Fruit fly (Drosophila melanogaster): ENCODE data around the gene CG3226.

Gene CG3226

DNA sequence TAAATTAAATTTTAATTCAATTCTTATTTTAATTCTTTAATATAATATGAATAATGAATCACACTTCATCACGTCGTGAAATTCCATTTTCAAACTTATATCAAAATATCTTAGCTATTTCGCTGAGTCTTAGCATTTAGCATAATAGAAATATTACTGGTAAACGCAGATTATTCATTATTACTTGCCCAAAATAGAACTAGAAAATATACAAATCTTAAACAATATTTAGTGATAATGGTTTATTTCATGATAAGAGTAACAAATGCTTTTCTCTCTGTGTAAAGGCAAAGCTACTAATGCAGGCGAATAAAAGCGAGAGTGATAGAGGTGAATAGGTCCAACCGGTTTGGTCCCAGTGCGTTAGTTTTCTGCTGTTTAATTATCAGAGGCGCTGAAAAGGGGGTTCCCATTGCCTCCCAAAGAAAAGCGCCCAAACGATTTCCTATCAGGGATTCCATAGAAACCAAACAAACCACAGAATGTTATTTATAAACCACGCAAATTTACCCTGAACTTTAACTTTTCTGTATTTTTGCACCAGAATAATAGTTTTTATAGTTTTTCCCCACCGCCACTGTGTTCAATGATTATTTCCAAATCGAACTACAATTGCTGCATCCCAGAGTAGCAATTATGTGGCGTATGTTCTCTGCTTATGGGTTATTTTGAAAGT, 9.0 kb upstream of the CG3226 start (continued):
- no peak for TF ChIP-seq cyc (GFP tag; optimal IDR thresholded peaks at IDR 0.05)
- TF ChIP-seq acj6 (GFP tag; optimal IDR thresholded peaks at IDR 0.05), result no peak
- TF ChIP-seq CG10669 (GFP tag; optimal IDR thresholded peaks at IDR 0.05), result no peak
- no peak for TF ChIP-seq CG3919 (GFP tag; optimal IDR thresholded peaks at IDR 0.05)
- TF ChIP-seq CG8119 (GFP tag; IDR thresholded peaks at IDR 0.05), result peak; percentile 64
- TF ChIP-seq CG6854 (GFP tag; optimal IDR thresholded peaks at IDR 0.05), result no peak
- no peak for TF ChIP-seq Eip93F (GFP tag; optimal IDR thresholded peaks at IDR 0.05)
- peak; percentile 20 for TF ChIP-seq pdm3 (GFP tag; optimal IDR thresholded peaks at IDR 0.05)
- no peak for TF ChIP-seq svp (GFP tag)
- TF ChIP-seq CG10631 (GFP tag; optimal IDR thresholded peaks at IDR 0.05), result no peak
- no peak for TF ChIP-seq Hr38 (GFP tag; optimal IDR thresholded peaks at IDR 0.05)
- TF ChIP-seq CG6808 (GFP tag; optimal IDR thresholded peaks at IDR 0.05), result no peak
- peak; percentile 62 for TF ChIP-seq CG4318 (GFP tag; optimal IDR thresholded peaks at IDR 0.05)
- TF ChIP-seq dsx (GFP tag; optimal IDR thresholded peaks at IDR 0.05; ENCODE audit: poor library complexity, severe bottlenecking), result no peak
- TF ChIP-seq CG6792 (GFP tag; optimal IDR thresholded peaks at IDR 0.05), result no peak
- TF ChIP-seq CG15336 (GFP tag; IDR thresholded peaks at IDR 0.05), result peak; percentile 72
- no peak for TF ChIP-seq CG8632 (GFP tag; optimal IDR thresholded peaks at IDR 0.05)

DNA sequence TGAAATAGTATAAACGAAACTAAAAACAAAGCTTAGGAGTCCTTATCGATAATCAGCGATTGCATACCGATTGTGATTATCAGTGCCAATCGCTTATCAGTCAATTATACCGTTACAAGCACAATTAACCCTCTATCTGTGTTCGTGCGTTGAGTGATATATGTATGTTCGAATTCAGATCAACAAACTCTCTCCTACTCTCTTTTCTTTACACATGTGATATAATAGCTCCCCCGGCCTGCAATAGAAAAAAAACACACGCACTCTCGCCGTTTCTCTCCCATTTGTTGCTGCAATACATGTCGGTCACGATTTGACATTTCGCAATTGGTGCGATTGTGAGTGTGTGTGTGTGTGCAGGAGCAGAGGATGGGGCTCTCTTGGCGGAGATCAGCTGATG, 8.3 kb upstream of the CG3226 start:
- no peak for TF ChIP-seq CG3032 (tag; optimal IDR thresholded peaks at IDR 0.05)
- TF ChIP-seq ss (GFP tag; optimal IDR thresholded peaks at IDR 0.05), result no peak
- TF ChIP-seq CG34406 (GFP tag; optimal IDR thresholded peaks at IDR 0.05), result no peak
- TF ChIP-seq vri (GFP tag; optimal IDR thresholded peaks at IDR 0.05), result peak; percentile 86
- TF ChIP-seq CG4318 (GFP tag; optimal IDR thresholded peaks at IDR 0.05), result no peak

DNA sequence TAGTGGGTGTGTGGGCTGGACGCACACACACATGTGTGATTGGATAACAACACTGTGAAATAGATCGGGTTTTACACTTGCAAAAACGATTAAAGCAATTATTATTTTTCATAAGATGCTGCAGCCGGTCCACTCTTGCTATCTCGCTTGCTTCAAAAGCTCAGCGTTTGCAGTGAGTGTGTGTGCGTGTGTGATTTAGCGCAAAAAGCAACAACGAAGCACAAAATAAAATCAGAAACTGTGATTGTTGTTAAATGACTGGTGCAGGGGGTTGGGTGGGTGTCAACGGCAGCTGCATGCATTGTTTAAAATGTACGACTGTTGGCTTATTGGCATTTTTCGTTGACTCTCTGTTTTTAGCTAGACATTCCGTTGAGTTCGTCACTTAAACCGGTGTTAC, 7.8 kb upstream of the CG3226 start:
- TF ChIP-seq CG15336 (GFP tag; IDR thresholded peaks at IDR 0.05), result 0 out of 2 replicates have a peak, but pooled peaks have one; percentile 2
- peak; percentile 9 for TF ChIP-seq Sox14 (GFP tag; optimal IDR thresholded peaks at IDR 0.05)
- TF ChIP-seq svp (GFP tag), result peak; percentile 74
- TF ChIP-seq pdm3 (GFP tag; optimal IDR thresholded peaks at IDR 0.05), result peak; percentile 12
- TF ChIP-seq CG6276 (GFP tag; optimal IDR thresholded peaks at IDR 0.05), result peak; percentile 35
- TF ChIP-seq dac (GFP tag; optimal IDR thresholded peaks at IDR 0.05), result peak; percentile 2
- TF ChIP-seq ss (GFP tag; optimal IDR thresholded peaks at IDR 0.05), result no peak
- no peak for TF ChIP-seq fd59A (GFP tag; optimal IDR thresholded peaks at IDR 0.05)
- TF ChIP-seq eg (GFP tag; IDR thresholded peaks at IDR 0.05), result peak; percentile 44; the same call in 1 of the 3 replicates
- peak; percentile 15 for TF ChIP-seq CG32006 (GFP tag; optimal IDR thresholded peaks at IDR 0.05)
- peak; percentile 34 for TF ChIP-seq Eip78C (GFP tag)
- no peak for TF ChIP-seq Smox (GFP tag; optimal IDR thresholded peaks at IDR 0.05)
- peak; percentile 0 for TF ChIP-seq CG10631 (GFP tag; optimal IDR thresholded peaks at IDR 0.05)
- TF ChIP-seq Hr4 (GFP tag; optimal IDR thresholded peaks at IDR 0.05), result peak; percentile 15
- TF ChIP-seq CG11902 (GFP tag; optimal IDR thresholded peaks at IDR 0.05), result no peak
- no peak for TF ChIP-seq spab (GFP tag; optimal IDR thresholded peaks at IDR 0.05)
- TF ChIP-seq CG8319 (GFP tag; optimal IDR thresholded peaks at IDR 0.05), result no peak
- no peak for TF ChIP-seq Ets96B (tag; optimal IDR thresholded peaks at IDR 0.05)

DNA sequence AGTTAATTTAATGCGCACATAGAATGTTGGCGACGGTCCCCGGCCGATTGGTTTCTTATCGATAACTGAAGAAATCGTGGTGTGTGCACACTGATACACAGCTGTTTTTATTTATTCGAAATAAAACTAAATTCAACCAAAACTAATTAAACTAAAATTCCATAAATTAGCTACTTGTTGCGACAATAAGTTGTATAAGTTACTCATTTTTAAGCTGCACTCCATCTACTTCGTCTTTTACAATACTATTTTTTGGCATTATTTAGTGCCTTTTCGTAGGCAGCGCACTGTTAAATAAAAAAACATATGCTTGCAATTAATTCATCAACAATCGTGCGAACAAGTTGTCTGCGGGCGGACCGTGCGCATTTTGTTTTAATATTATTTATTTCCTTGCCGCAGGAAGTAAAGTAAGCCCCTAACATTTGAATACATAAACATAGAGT, 7.4 kb upstream of the CG3226 start, which contains the start of the genes CG3224 and Ctr1A:
Gene CG3224, minus strand, starts transcription at position 71 of the 446 bp plus-strand sequence.
Gene Ctr1A, plus strand, starts transcription at position 256 of the 446 bp plus-strand sequence.
- TF ChIP-seq CG6854 (GFP tag; optimal IDR thresholded peaks at IDR 0.05), result peak; percentile 9
- TF ChIP-seq vri (GFP tag; optimal IDR thresholded peaks at IDR 0.05), result peak; percentile 1
- TF ChIP-seq CG32006 (GFP tag; optimal IDR thresholded peaks at IDR 0.05), result no peak
- no peak for TF ChIP-seq CG10631 (GFP tag; optimal IDR thresholded peaks at IDR 0.05)
- TF ChIP-seq CG10669 (GFP tag; optimal IDR thresholded peaks at IDR 0.05), result peak; percentile 7
- peak; percentile 53 for TF ChIP-seq Eip78C (GFP tag)
- no peak for TF ChIP-seq CG6792 (GFP tag; optimal IDR thresholded peaks at IDR 0.05)
- no peak for TF ChIP-seq salr (GFP tag; optimal IDR thresholded peaks at IDR 0.05)
- TF ChIP-seq CG1621 (tag; optimal IDR thresholded peaks at IDR 0.05), result no peak
- no peak for TF ChIP-seq dac (GFP tag; optimal IDR thresholded peaks at IDR 0.05)
- TF ChIP-seq Eip75B (GFP tag; optimal IDR thresholded peaks at IDR 0.05), result peak; percentile 3
- no peak for TF ChIP-seq CG8632 (GFP tag; optimal IDR thresholded peaks at IDR 0.05)
- TF ChIP-seq CG16779 (tag; optimal IDR thresholded peaks at IDR 0.05), result no peak
- TF ChIP-seq esn (GFP tag; optimal IDR thresholded peaks at IDR 0.05), result peak; percentile 48
- peak; percentile 33 for TF ChIP-seq fkh (GFP tag; optimal IDR thresholded peaks at IDR 0.05)
- TF ChIP-seq Lpt (GFP tag; optimal IDR thresholded peaks at IDR 0.05), result no peak
- TF ChIP-seq OdsH (GFP tag; optimal IDR thresholded peaks at IDR 0.05), result no peak
- TF ChIP-seq CG15336 (GFP tag; IDR thresholded peaks at IDR 0.05), result no peak
- peak; percentile 20 for TF ChIP-seq Sox102F (GFP tag; optimal IDR thresholded peaks at IDR 0.05)
- TF ChIP-seq dsx (GFP tag; optimal IDR thresholded peaks at IDR 0.05; ENCODE audit: poor library complexity, severe bottlenecking), result no peak
- peak; percentile 12 for TF ChIP-seq Met (GFP tag; optimal IDR thresholded peaks at IDR 0.05)
- TF ChIP-seq Ets96B (tag; optimal IDR thresholded peaks at IDR 0.05), result no peak
- no peak for TF ChIP-seq spab (GFP tag; optimal IDR thresholded peaks at IDR 0.05)
